Fruit fly (Drosophila melanogaster) whole organism, prepupa: ENCODE data around the gene Abl.

Experiments
- CG1621 ChIP-seq: fragments of 200-800 bp; sonication (Bioruptor generic); optimal IDR thresholded peaks from 3 replicates; lab custom pipeline; 2018; ENCODE audit warnings: missing biosample characterization, mild to moderate bottlenecking, missing genetic modification characterization
- CG16779 ChIP-seq: fragments of 200-800 bp; sonication (Bioruptor generic); optimal IDR thresholded peaks from 3 replicates; lab custom pipeline; 2017; ENCODE audit warnings: missing biosample characterization, mild to moderate bottlenecking, missing genetic modification characterization
- CG3032 ChIP-seq: fragments of 200-800 bp; optimal IDR thresholded peaks from 2 replicates; lab custom pipeline; 2019; ENCODE audit warnings: missing biosample characterization, mild to moderate bottlenecking, missing genetic modification characterization, moderate library complexity
- CG31627 ChIP-seq: fragments of 200-800 bp; sonication (Bioruptor generic); optimal IDR thresholded peaks from 3 replicates; lab custom pipeline; 2016; ENCODE audit warnings: missing biosample characterization, missing genetic modification characterization
- CG3919 ChIP-seq: fragments of 200-800 bp; sonication (Bioruptor generic); optimal IDR thresholded peaks from 3 replicates; lab custom pipeline; 2016; ENCODE audit warnings: missing biosample characterization, missing genetic modification characterization
- CG4318 ChIP-seq: fragments of 200-800 bp; sonication (Bioruptor generic); optimal IDR thresholded peaks from 3 replicates; lab custom pipeline; 2017; ENCODE audit warnings: missing biosample characterization, mild to moderate bottlenecking, missing genetic modification characterization
- CG6163 ChIP-seq: fragments of 200-800 bp; sonication (Bioruptor generic); IDR thresholded peaks from 3 replicates; pipeline ENCODE4 v1.3.6; 2022; ENCODE audit warnings: missing biosample characterization, missing genetic modification characterization
- CG6792 ChIP-seq: fragments of 200-800 bp; sonication (Bioruptor generic); optimal IDR thresholded peaks from 3 replicates; lab custom pipeline; 2016; ENCODE audit warnings: missing biosample characterization, missing genetic modification characterization
- CG6854 ChIP-seq: fragments of 200-800 bp; sonication (Bioruptor generic); optimal IDR thresholded peaks from 2 replicates; lab custom pipeline; 2017; ENCODE audit warnings: missing biosample characterization, mild to moderate bottlenecking, missing genetic modification characterization
- CG7368 ChIP-seq: fragments of 200-800 bp; sonication (Bioruptor generic); optimal IDR thresholded peaks from 3 replicates; lab custom pipeline; 2016; ENCODE audit warnings: missing biosample characterization, missing genetic modification characterization
- CG8319 ChIP-seq: fragments of 200-800 bp; sonication (Bioruptor generic); optimal IDR thresholded peaks from 3 replicates; lab custom pipeline; 2016; ENCODE audit warnings: missing biosample characterization, missing genetic modification characterization
- CG8632 ChIP-seq: fragments of 200-800 bp; sonication (Bioruptor generic); optimal IDR thresholded peaks from 3 replicates; lab custom pipeline; 2016; ENCODE audit warnings: missing biosample characterization, missing genetic modification characterization
- CG9139 ChIP-seq: fragments of 200-800 bp; sonication (Bioruptor generic); optimal IDR thresholded peaks from 3 replicates; lab custom pipeline; 2017; ENCODE audit warnings: missing biosample characterization, mild to moderate bottlenecking, missing genetic modification characterization
- Eip78C ChIP-seq: fragments of 200-800 bp; sonication (Bioruptor generic); peaks from one replicate; lab custom pipeline; 2016; ENCODE audit warnings: missing biosample characterization, missing genetic modification characterization
- Gug ChIP-seq: fragments of 200-800 bp; sonication (Bioruptor generic); IDR thresholded peaks from 2 replicates; pipeline ENCODE4 v1.3.6; 2022; ENCODE audit warnings: missing biosample characterization, missing genetic modification characterization
- Lpt ChIP-seq: fragments of 200-800 bp; sonication (Bioruptor generic); optimal IDR thresholded peaks from 3 replicates; lab custom pipeline; 2016; ENCODE audit warnings: missing biosample characterization, missing genetic modification characterization
- OdsH ChIP-seq: fragments of 200-800 bp; sonication (Bioruptor generic); optimal IDR thresholded peaks from 3 replicates; lab custom pipeline; 2016; ENCODE audit warnings: missing biosample characterization, missing genetic modification characterization
- Smox ChIP-seq: fragments of 200-800 bp; sonication (Bioruptor generic); optimal IDR thresholded peaks from 3 replicates; lab custom pipeline; 2016; ENCODE audit warnings: missing biosample characterization, missing genetic modification characterization
- Sox102F ChIP-seq: fragments of 200-800 bp; sonication (Bioruptor generic); optimal IDR thresholded peaks from 2 replicates; lab custom pipeline; 2016; ENCODE audit warnings: missing biosample characterization, mild to moderate bottlenecking, missing genetic modification characterization
- acj6 ChIP-seq: fragments of 200-800 bp; sonication (Bioruptor generic); optimal IDR thresholded peaks from 3 replicates; lab custom pipeline; 2016; ENCODE audit warnings: missing biosample characterization, missing genetic modification characterization
- cyc ChIP-seq: fragments of 200-800 bp; sonication (Bioruptor generic); optimal IDR thresholded peaks from 3 replicates; lab custom pipeline; 2016; ENCODE audit warnings: missing biosample characterization, missing genetic modification characterization
- dac ChIP-seq: fragments of 200-800 bp; sonication (Bioruptor generic); optimal IDR thresholded peaks from 2 replicates; lab custom pipeline; 2017; ENCODE audit warnings: missing biosample characterization, mild to moderate bottlenecking, missing genetic modification characterization
- eg ChIP-seq: fragments of 200-800 bp; sonication (Bioruptor generic); IDR thresholded peaks from 3 replicates; pipeline ENCODE4 v1.3.6; 2022; ENCODE audit warnings: missing biosample characterization, missing genetic modification characterization
- fd59A ChIP-seq: fragments of 200-800 bp; sonication (Bioruptor generic); optimal IDR thresholded peaks from 2 replicates; lab custom pipeline; 2017; ENCODE audit warnings: missing biosample characterization, mild to moderate bottlenecking, missing genetic modification characterization, missing genetic modification reagents
- fd85E ChIP-seq: fragments of 200-800 bp; sonication (Bioruptor generic); optimal IDR thresholded peaks from 3 replicates; lab custom pipeline; 2016; ENCODE audit warnings: missing biosample characterization, missing genetic modification characterization
- fkh ChIP-seq: fragments of 200-800 bp; sonication (Bioruptor generic); optimal IDR thresholded peaks from 3 replicates; lab custom pipeline; 2017; ENCODE audit warnings: missing biosample characterization, mild to moderate bottlenecking, missing genetic modification characterization, moderate library complexity
- lz ChIP-seq: fragments of 200-800 bp; sonication (Bioruptor generic); optimal IDR thresholded peaks from 3 replicates; lab custom pipeline; 2016; ENCODE audit warnings: missing biosample characterization, missing genetic modification characterization
- pdm3 ChIP-seq: fragments of 200-800 bp; sonication (Bioruptor generic); optimal IDR thresholded peaks from 3 replicates; lab custom pipeline; 2016; ENCODE audit warnings: missing biosample characterization, missing genetic modification characterization
- salr ChIP-seq, 2 experiments: fragments of 200-800 bp; sonication (Bioruptor generic); optimal IDR thresholded peaks; 3 replicates each; lab custom pipeline; 2016 to 2018; ENCODE audit warnings: missing biosample characterization in 2 of 2, missing genetic modification characterization in 2 of 2, mild to moderate bottlenecking in 1 of 2
- spab ChIP-seq: fragments of 200-800 bp; sonication (Bioruptor generic); optimal IDR thresholded peaks from 2 replicates; lab custom pipeline; 2017; ENCODE audit warnings: missing biosample characterization, mild to moderate bottlenecking, missing genetic modification characterization, missing genetic modification reagents
- ss ChIP-seq, 2 experiments: fragments of 200-800 bp; sonication (Bioruptor generic); optimal IDR thresholded peaks; 2 replicates in 1 of 2; 3 replicates in 1 of 2; lab custom pipeline; 2017 to 2018; ENCODE audit warnings: mild to moderate bottlenecking in 2 of 2, missing biosample characterization in 2 of 2, missing genetic modification characterization in 2 of 2, moderate library complexity in 1 of 2
- svp ChIP-seq: fragments of 200-800 bp; sonication (Bioruptor generic); peaks from one replicate; lab custom pipeline; 2016; ENCODE audit warnings: missing biosample characterization, missing genetic modification characterization
- vri ChIP-seq: fragments of 200-800 bp; sonication (Bioruptor generic); optimal IDR thresholded peaks from 3 replicates; lab custom pipeline; 2016; ENCODE audit warnings: missing biosample characterization, mild to moderate bottlenecking, missing genetic modification characterization

Gene Abl

DNA sequence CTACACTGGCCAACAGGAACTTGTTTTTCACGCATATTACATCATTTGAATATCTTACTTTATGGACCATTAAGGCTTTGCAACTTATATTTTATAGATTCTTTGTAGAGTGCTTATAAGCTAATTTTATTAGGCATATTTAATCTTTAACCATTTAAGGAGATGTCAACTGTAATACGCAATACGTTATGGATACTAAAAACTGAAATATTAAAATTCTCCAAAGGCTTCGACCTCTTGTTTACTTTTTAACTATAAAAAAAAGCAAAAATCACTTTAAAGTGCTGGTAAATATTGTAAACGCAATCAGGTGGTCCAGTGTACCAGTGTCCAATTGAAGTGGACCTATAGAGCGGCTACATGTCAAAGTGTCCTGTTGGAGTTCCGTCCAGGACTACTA, 9.3 kb upstream of the Abl start (continued):
- TF ChIP-seq Sox102F (GFP tag; lab: Kevin White, UChicago) (peak; percentile 11), OdsH (GFP tag; lab: Kevin White, UChicago) (peak; percentile 39), fd59A (GFP tag; lab: Kevin White, UChicago) (no peak), CG3032 (peak; percentile 4), salr (GFP tag; optimal IDR thresholded peaks at IDR 0.05; lab: Kevin White, UChicago) (peak in 1 of 2 experiments; percentile 36), CG16779 (peak; percentile 12), dac (peak; percentile 19), Gug (GFP tag; lab: Robert Waterston, UW) (no peak), CG7368 (no peak), Eip78C (GFP tag; lab: Kevin White, UChicago) (peak; percentile 79), Smox (peak; percentile 26), Lpt (peak; percentile 27), pdm3 (GFP tag; lab: Kevin White, UChicago) (peak; percentile 41), cyc (GFP tag; lab: Kevin White, UChicago) (peak; percentile 6), CG6163 (GFP tag; lab: Robert Waterston, UW) (no peak), CG4318 (GFP tag; lab: Kevin White, UChicago) (no peak), CG6854 (no peak), CG3919 (GFP tag; lab: Kevin White, UChicago) (peak; percentile 45), ss (GFP tag; optimal IDR thresholded peaks at IDR 0.05; lab: Kevin White, UChicago) (no peak), CG31627 (GFP tag; lab: Kevin White, UChicago) (peak; percentile 12)

dm6 chr3L:16653679-16654078, 6.0 kb upstream of the Abl start:
- peak; percentile 60 for TF ChIP-seq svp (GFP tag; lab: Kevin White, UChicago)
- TF ChIP-seq CG8632 (GFP tag; lab: Kevin White, UChicago) = no peak
- no peak for TF ChIP-seq fkh (GFP tag; lab: Kevin White, UChicago)
- TF ChIP-seq CG8319 = no peak
- TF ChIP-seq Sox102F (GFP tag; lab: Kevin White, UChicago) = no peak
- TF ChIP-seq CG6792 (GFP tag; lab: Kevin White, UChicago) = no peak

- TF ChIP-seq spab (no peak), vri (GFP tag; lab: Kevin White, UChicago) (peak; percentile 31)
- TF ChIP-seq, all 60 proteins: peak for 1
Observed at dm6 chr3L:16652531-16652930, 4.8 kb upstream of the Abl start.

DNA sequence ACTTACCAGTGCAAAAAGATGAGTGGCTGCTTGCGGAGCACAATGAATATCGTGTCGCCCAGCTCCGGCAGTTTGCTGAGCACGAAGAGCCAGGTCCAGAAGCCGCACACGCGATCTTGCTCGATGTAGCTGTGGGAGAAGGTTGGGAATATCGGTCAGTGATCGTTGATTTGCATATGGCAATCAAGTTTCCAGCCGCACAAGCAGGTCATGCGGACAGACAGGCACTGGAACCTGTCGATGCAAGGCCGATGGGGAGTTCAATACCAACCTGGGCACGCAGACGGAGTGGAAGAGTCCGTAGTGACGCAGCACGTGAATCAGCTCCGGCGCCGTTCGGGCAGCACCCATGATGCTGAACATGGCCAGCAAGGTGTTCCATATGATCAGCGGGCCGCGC, 3.4 kb upstream of the Abl start:
- no peak for TF ChIP-seq fd59A (GFP tag; lab: Kevin White, UChicago)
- TF ChIP-seq ss (GFP tag; optimal IDR thresholded peaks at IDR 0.05; lab: Kevin White, UChicago) = peak in 1 of 2 experiments; percentile 38
- peak; percentile 67 for TF ChIP-seq CG1621

DNA sequence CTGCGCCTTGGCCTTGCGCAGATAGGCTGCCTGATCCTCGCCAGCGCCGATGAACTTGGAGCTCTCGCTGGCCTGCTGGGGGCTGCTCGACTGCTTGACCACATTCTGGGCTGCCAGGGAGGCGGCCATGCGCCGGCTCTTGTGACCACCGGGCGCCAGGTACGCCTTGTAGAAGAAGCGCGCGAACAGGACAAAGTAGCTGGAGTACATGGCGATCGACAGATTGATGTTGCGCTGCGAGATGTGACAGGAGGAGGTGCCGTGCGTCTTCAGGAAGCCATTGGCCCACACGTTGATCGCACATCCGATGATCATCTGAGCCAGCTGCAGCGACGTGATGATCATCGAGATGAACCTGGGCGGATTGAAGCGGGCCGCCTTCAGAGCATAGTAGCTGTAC, 2.4 kb upstream of the Abl start:
- TF ChIP-seq spab = no peak
- TF ChIP-seq svp (GFP tag; lab: Kevin White, UChicago) = no peak
- TF ChIP-seq fd85E (GFP tag; lab: Kevin White, UChicago) = no peak
- TF ChIP-seq CG7368 = no peak
- no peak for TF ChIP-seq CG9139 (GFP tag; lab: Kevin White, UChicago)
- TF ChIP-seq CG6854 = no peak
- no peak for TF ChIP-seq acj6 (GFP tag; lab: Kevin White, UChicago)
- TF ChIP-seq lz (GFP tag; lab: Kevin White, UChicago) = no peak

DNA sequence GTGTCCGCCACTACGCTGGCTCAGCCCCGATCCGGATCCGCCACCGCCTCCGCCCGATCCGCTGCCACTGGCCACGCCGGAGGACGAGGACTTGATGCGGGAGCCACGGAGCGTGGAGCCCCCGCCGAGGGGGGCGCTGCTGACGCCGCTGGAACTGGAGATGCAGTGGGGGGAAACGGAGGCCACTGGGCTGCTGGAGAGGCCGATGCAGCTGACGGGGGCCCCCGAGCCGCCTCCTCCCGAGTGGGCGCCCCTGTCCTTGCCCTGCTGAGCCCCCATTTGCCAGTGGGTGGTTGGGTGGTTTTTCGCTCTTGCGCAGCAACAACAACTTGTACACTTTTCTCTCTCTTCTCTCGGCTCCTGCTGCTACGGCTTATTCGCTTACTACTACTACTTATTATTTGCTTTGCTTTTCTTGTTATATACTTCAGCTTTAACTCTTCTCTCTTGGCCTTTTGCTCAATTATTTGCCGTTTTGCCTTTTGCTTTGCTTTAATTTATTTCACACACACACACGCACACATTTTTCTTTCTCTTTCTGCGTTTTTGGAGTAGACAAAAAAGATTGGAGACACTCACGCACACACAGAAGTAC, 720 bp downstream of the Abl start:
- TF ChIP-seq cyc (GFP tag; lab: Kevin White, UChicago) (no peak), CG8632 (GFP tag; lab: Kevin White, UChicago) (no peak), eg (GFP tag; lab: Robert Waterston, UW) (0 out of 3 replicates have a peak, but pooled peaks have one; percentile 38), Gug (GFP tag; lab: Robert Waterston, UW) (0 out of 2 replicates have a peak, but pooled peaks have one; percentile 30)
